Worm (Caenorhabditis elegans): Measurements from ENCODE around the gene F35H8.4.

ce11 chrII:9540723-9541122 lies 19.1 kb downstream of the F35H8.4 start, which contains the start of gene sra-3:
- TF ChIP-seq him-1 (tag; optimal IDR thresholded peaks at IDR 0.05), result no peak
- TF ChIP-seq W03F9.2 (tag; optimal IDR thresholded peaks at IDR 0.05), result no peak

Measured in whole organism, L4/young adult.